Worm (Caenorhabditis elegans) whole organism, L1 larva: Measurements from ENCODE around the gene E02H9.6.
"Not testable (repeated sequence)": the region's sequence is repeated elsewhere in the genome, so short reads cannot be mapped to it uniquely, and the experiment has no call there.

ENCODE experiments used
- lin-15B ChIP-seq: fragments of 150-350 bp; sonication (generic microtip); optimal IDR thresholded peaks from 3 replicates; lab custom pipeline; 2014; ENCODE audit warnings: missing biosample characterization, missing genetic modification characterization
- lin-39 ChIP-seq: fragments of 150-350 bp; optimal IDR thresholded peaks from 2 replicates; lab custom pipeline; 2014; ENCODE audit warnings: missing biosample characterization, missing genetic modification reagents, missing genetic modification characterization
- nhr-237 ChIP-seq: fragments of 150-350 bp; optimal IDR thresholded peaks from 2 replicates; lab custom pipeline; 2014; ENCODE audit warnings: missing biosample characterization, missing genetic modification characterization
- unc-62 ChIP-seq: fragments of 150-350 bp; optimal IDR thresholded peaks from 2 replicates; lab custom pipeline; 2014; ENCODE audit warnings: missing biosample characterization, missing genetic modification reagents, missing genetic modification characterization
- vab-15 ChIP-seq: sonication (generic microtip); optimal IDR thresholded peaks from 2 replicates; lab custom pipeline; 2017; ENCODE audit warnings: missing genotype, mild to moderate bottlenecking, missing genetic modification characterization, missing compliant biosample characterization

DNA sequence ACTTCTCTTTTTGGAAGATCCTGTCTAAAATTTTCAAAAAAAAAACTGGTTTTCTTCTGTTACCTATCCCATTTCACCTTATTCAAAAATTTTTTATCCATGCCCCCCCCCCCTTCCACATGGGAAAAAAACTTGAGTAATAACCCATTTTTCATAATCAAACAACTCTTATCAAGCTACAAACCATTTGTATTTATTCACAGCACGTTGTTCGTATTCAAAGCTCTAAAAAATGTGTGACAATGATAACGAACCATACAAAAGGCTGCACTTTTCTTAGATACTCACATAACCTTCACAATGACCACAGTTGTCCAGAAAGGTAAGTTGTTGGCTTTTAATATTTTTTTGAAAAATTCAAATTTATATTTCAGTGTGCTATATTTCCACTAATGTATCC lies at the start of gene E02H9.6:
- TF ChIP-seq lin-39 (tag; lab: Kevin White, UChicago); lin-15B; vab-15 (tag; lab: Kevin White, UChicago); unc-62; nhr-237 (tag; lab: Kevin White, UChicago): not testable (repeated sequence)
